Fruit fly (Drosophila melanogaster) whole organism, embryonic: Measurements from ENCODE around the gene GstO2.
A peak's percentile ranks its signal among the peaks of the same experiment; 100 is the strongest.

Source experiments
- Awh ChIP-seq: fragments of 200-800 bp; sonication (Bioruptor generic); IDR thresholded peaks from 2 replicates; pipeline ENCODE4, ENCODE4 v1.3.6; 2022; ENCODE audit warnings: missing biosample characterization, missing genetic modification characterization
- Bgb ChIP-seq: fragments of 200-800 bp; sonication (Bioruptor generic); IDR thresholded peaks from 2 replicates; pipeline ENCODE4 v1.3.6; 2022; ENCODE audit warnings: missing biosample characterization, missing genetic modification characterization; ENCODE audit not compliant: partially characterized antibody
- CG10147 ChIP-seq: fragments of 200-800 bp; sonication (Bioruptor generic); optimal IDR thresholded peaks from 2 replicates; lab custom pipeline; 2019; ENCODE audit warnings: missing biosample characterization, mild to moderate bottlenecking, missing genetic modification characterization, moderate library complexity
- CG10543 ChIP-seq: fragments of 200-800 bp; sonication (Bioruptor generic); optimal IDR thresholded peaks from 3 replicates; lab custom pipeline; 2017; ENCODE audit warnings: missing biosample characterization, mild to moderate bottlenecking, missing genetic modification characterization, moderate library complexity
- CG11398 ChIP-seq: fragments of 200-800 bp; sonication (Bioruptor generic); optimal IDR thresholded peaks from 2 replicates; lab custom pipeline; 2016; ENCODE audit warnings: missing biosample characterization, missing genetic modification characterization
- CG11696 ChIP-seq: fragments of 200-800 bp; sonication (Bioruptor generic); IDR thresholded peaks from 2 replicates; pipeline ENCODE4 v1.3.6; 2022; ENCODE audit warnings: missing biosample characterization, missing genetic modification characterization
- CG12659 ChIP-seq: fragments of 200-800 bp; sonication (Bioruptor generic); optimal IDR thresholded peaks from 3 replicates; lab custom pipeline; 2017; ENCODE audit warnings: mild to moderate bottlenecking, missing biosample characterization, missing genetic modification reagents, missing genetic modification characterization
- CG13123 ChIP-seq: fragments of 200-800 bp; sonication (Bioruptor generic); optimal IDR thresholded peaks from 2 replicates; lab custom pipeline; 2016; ENCODE audit warnings: missing biosample characterization, missing genetic modification characterization
- CG13894 ChIP-seq: fragments of 200-800 bp; sonication (Bioruptor generic); optimal IDR thresholded peaks from 3 replicates; lab custom pipeline; 2018; ENCODE audit warnings: missing biosample characterization, mild to moderate bottlenecking, missing genetic modification characterization, moderate library complexity
- CG15073 ChIP-seq: fragments of 200-800 bp; sonication (Bioruptor generic); optimal IDR thresholded peaks from 2 replicates; lab custom pipeline; 2016; ENCODE audit warnings: missing biosample characterization, missing genetic modification characterization
- CG1602 ChIP-seq: fragments of 200-800 bp; sonication (Bioruptor generic); optimal IDR thresholded peaks from 3 replicates; lab custom pipeline; 2016; ENCODE audit warnings: missing biosample characterization, missing genetic modification characterization
- CG16813 ChIP-seq: fragments of 200-800 bp; sonication (Bioruptor generic); IDR thresholded peaks from 3 replicates; pipeline ENCODE4 v1.3.6; 2022; ENCODE audit warnings: missing biosample characterization, missing genetic modification characterization; ENCODE audit not compliant: partially characterized antibody
- CG18619 ChIP-seq: fragments of 200-800 bp; sonication (Bioruptor generic); optimal IDR thresholded peaks from 3 replicates; lab custom pipeline; 2017; ENCODE audit warnings: missing biosample characterization, mild to moderate bottlenecking, missing genetic modification characterization
- CG2875 ChIP-seq: fragments of 200-800 bp; sonication (Bioruptor generic); optimal IDR thresholded peaks from 2 replicates; lab custom pipeline; 2017; ENCODE audit warnings: missing biosample characterization, mild to moderate bottlenecking, missing genetic modification characterization, missing genetic modification reagents
- CG2889 ChIP-seq: fragments of 200-800 bp; sonication (Bioruptor generic); IDR thresholded peaks from 3 replicates; pipeline ENCODE4 v1.3.6; 2022; ENCODE audit warnings: missing biosample characterization, missing genetic modification characterization
- CG30431 ChIP-seq: fragments of 200-800 bp; sonication (Bioruptor generic); optimal IDR thresholded peaks from 2 replicates; lab custom pipeline; 2017; ENCODE audit warnings: missing biosample characterization, missing genetic modification characterization
- CG4854 ChIP-seq: fragments of 200-800 bp; sonication (Bioruptor generic); optimal IDR thresholded peaks from 2 replicates; lab custom pipeline; 2016; ENCODE audit warnings: missing biosample characterization, missing genetic modification characterization, inconsistent platforms
- CG9215 ChIP-seq: fragments of 200-800 bp; sonication (Bioruptor generic); IDR thresholded peaks from 2 replicates; pipeline ENCODE4 v1.3.6; 2022; ENCODE audit warnings: missing biosample characterization, missing genetic modification characterization
- CoRest ChIP-seq: fragments of 200-800 bp; sonication (Bioruptor generic); optimal IDR thresholded peaks from 3 replicates; lab custom pipeline; 2018; ENCODE audit warnings: missing biosample characterization, mild to moderate bottlenecking, missing genetic modification characterization, moderate library complexity
- Dfd ChIP-seq, 2 experiments: fragments of >200 bp; optimal IDR thresholded peaks; 2 replicates each; lab custom pipeline; 2017; ENCODE audit warnings: missing biosample characterization in 2 of 2, missing genetic modification characterization in 2 of 2
- Hey ChIP-seq: fragments of 200-800 bp; sonication (Bioruptor generic); optimal IDR thresholded peaks from 3 replicates; lab custom pipeline; 2018; ENCODE audit warnings: missing biosample characterization, mild to moderate bottlenecking, missing genetic modification characterization
- Hr3 ChIP-seq: fragments of 200-800 bp; sonication (Bioruptor generic); optimal IDR thresholded peaks from 3 replicates; lab custom pipeline; 2016; ENCODE audit warnings: missing biosample characterization, missing genetic modification characterization
- MBD-R2 ChIP-seq: fragments of 200-800 bp; sonication (Bioruptor generic); IDR thresholded peaks from 2 replicates; pipeline ENCODE4 v1.3.6; 2022; ENCODE audit warnings: missing biosample characterization, missing genetic modification characterization
- Mad ChIP-seq: fragments of 200-800 bp; sonication (Bioruptor generic); optimal IDR thresholded peaks from 2 replicates; lab custom pipeline; 2016; ENCODE audit warnings: missing biosample characterization, missing genetic modification characterization
- NC2β ChIP-seq: fragments of 200-800 bp; sonication (Bioruptor generic); optimal IDR thresholded peaks from 2 replicates; lab custom pipeline; 2016; ENCODE audit warnings: missing biosample characterization, missing genetic modification characterization
- Nf-YC ChIP-seq: fragments of 200-800 bp; optimal IDR thresholded peaks from 3 replicates; lab custom pipeline; 2019; ENCODE audit warnings: missing biosample characterization, mild to moderate bottlenecking, missing genetic modification characterization, moderate library complexity
- Oli ChIP-seq: fragments of 200-800 bp; sonication (Bioruptor generic); optimal IDR thresholded peaks from 2 replicates; lab custom pipeline; 2018; ENCODE audit warnings: missing biosample characterization, mild to moderate bottlenecking, missing genetic modification characterization, moderate library complexity
- Vsx1 ChIP-seq: fragments of 200-800 bp; sonication (Bioruptor generic); optimal IDR thresholded peaks from 2 replicates; lab custom pipeline; 2017; ENCODE audit warnings: missing biosample characterization, mild to moderate bottlenecking, missing genetic modification characterization, missing genetic modification reagents
- al ChIP-seq: fragments of 200-800 bp; sonication (Bioruptor generic); IDR thresholded peaks from 2 replicates; pipeline ENCODE4 v1.3.6; 2022; ENCODE audit warnings: missing biosample characterization, missing genetic modification characterization
- ara ChIP-seq: fragments of 200-800 bp; sonication (Bioruptor generic); IDR thresholded peaks from 2 replicates; pipeline ENCODE4 v1.3.6; 2022; ENCODE audit warnings: missing biosample characterization, missing genetic modification characterization
- bcd ChIP-seq: fragments of 200-800 bp; sonication (Bioruptor generic); optimal IDR thresholded peaks from 2 replicates; lab custom pipeline; 2017; ENCODE audit warnings: missing biosample characterization, mild to moderate bottlenecking, missing genetic modification characterization
- bigmax ChIP-seq: fragments of 200-800 bp; sonication (Bioruptor generic); optimal IDR thresholded peaks from 2 replicates; lab custom pipeline; 2018; ENCODE audit warnings: missing biosample characterization, mild to moderate bottlenecking, missing genetic modification characterization
- chinmo ChIP-seq: fragments of 200-800 bp; sonication (Bioruptor generic); IDR thresholded peaks from 4 replicates; pipeline ENCODE4 v1.3.6; 2022; ENCODE audit warnings: missing biosample characterization, missing genetic modification characterization; ENCODE audit not compliant: partially characterized antibody
- esg ChIP-seq: fragments of 200-800 bp; sonication (Bioruptor generic); conservative IDR thresholded peaks from 2 replicates; pipeline ENCODE4 v1.3.6; 2022; ENCODE audit warnings: missing biosample characterization, missing genetic modification characterization
- exex ChIP-seq: fragments of 200-800 bp; sonication (Bioruptor generic); optimal IDR thresholded peaks from 4 replicates; lab custom pipeline; 2018; ENCODE audit warnings: missing biosample characterization, mild to moderate bottlenecking, missing genetic modification characterization, moderate library complexity
- eyg ChIP-seq: fragments of 200-800 bp; sonication (Bioruptor generic); optimal IDR thresholded peaks from 3 replicates; lab custom pipeline; 2016; ENCODE audit warnings: missing biosample characterization, missing genetic modification characterization
- gcm ChIP-seq: fragments of 200-800 bp; sonication (Bioruptor generic); optimal IDR thresholded peaks from 2 replicates; lab custom pipeline; 2019; ENCODE audit warnings: missing biosample characterization, mild to moderate bottlenecking, missing genetic modification characterization, moderate library complexity
- gt ChIP-seq: fragments of 200-800 bp; sonication (Bioruptor generic); IDR thresholded peaks from 2 replicates; pipeline ENCODE4 v1.3.6; 2022; ENCODE audit warnings: missing biosample characterization, missing genetic modification characterization
- nerfin-1 ChIP-seq: fragments of 200-800 bp; sonication (Bioruptor generic); optimal IDR thresholded peaks from 3 replicates; lab custom pipeline; 2019; ENCODE audit warnings: missing biosample characterization, mild to moderate bottlenecking, missing genetic modification characterization, moderate library complexity
- org-1 ChIP-seq: fragments of 200-800 bp; sonication (Bioruptor generic); optimal IDR thresholded peaks from 2 replicates; lab custom pipeline; 2017; ENCODE audit warnings: missing biosample characterization, missing genetic modification characterization
- rib ChIP-seq: fragments of 200-800 bp; sonication (Bioruptor generic); IDR thresholded peaks from 2 replicates; pipeline ENCODE4 v1.3.6; 2022; ENCODE audit warnings: missing biosample characterization, missing genetic modification characterization
- sqz ChIP-seq: fragments of 200-800 bp; sonication (Bioruptor generic); optimal IDR thresholded peaks from 3 replicates; lab custom pipeline; 2018; ENCODE audit warnings: missing biosample characterization, mild to moderate bottlenecking, missing genetic modification characterization
- sug ChIP-seq: fragments of 200-800 bp; optimal IDR thresholded peaks from 2 replicates; lab custom pipeline; 2019; ENCODE audit warnings: missing biosample characterization, mild to moderate bottlenecking, missing genetic modification characterization, moderate library complexity
- tgo ChIP-seq: fragments of 200-800 bp; sonication (Bioruptor generic); IDR thresholded peaks from 3 replicates; pipeline ENCODE4 v1.3.6; 2022; ENCODE audit warnings: missing biosample characterization, missing genetic modification characterization
- tio ChIP-seq: fragments of 200-800 bp; sonication (Bioruptor generic); optimal IDR thresholded peaks from 2 replicates; lab custom pipeline; 2017; ENCODE audit warnings: missing biosample characterization, missing genetic modification characterization, inconsistent platforms
- trem ChIP-seq: fragments of 200-800 bp; optimal IDR thresholded peaks from 3 replicates; lab custom pipeline; 2019; ENCODE audit warnings: missing biosample characterization, mild to moderate bottlenecking, missing genetic modification characterization, moderate library complexity
- tup ChIP-seq: fragments of 200-800 bp; sonication (Bioruptor generic); optimal IDR thresholded peaks from 2 replicates; lab custom pipeline; 2016; ENCODE audit warnings: missing biosample characterization, mild to moderate bottlenecking, missing genetic modification characterization, moderate library complexity
- vfl ChIP-seq: fragments of 200-800 bp; sonication (Bioruptor generic); optimal IDR thresholded peaks from 2 replicates; lab custom pipeline; 2016; ENCODE audit warnings: missing biosample characterization, missing genetic modification characterization
- wdn ChIP-seq: fragments of 200-800 bp; sonication (Bioruptor generic); IDR thresholded peaks from 2 replicates; pipeline ENCODE4 v1.3.6; 2022; ENCODE audit warnings: missing biosample characterization, missing genetic modification characterization
- zfh2 ChIP-seq: fragments of 200-800 bp; sonication (Bioruptor generic); optimal IDR thresholded peaks from 2 replicates; lab custom pipeline; 2016; ENCODE audit warnings: missing biosample characterization, missing genetic modification characterization

GstO2 gene

dm6 chr3L:8525691-8526421, 2.6 kb upstream of the GstO2 start (continued):
- TF ChIP-seq Nf-YC (tag; lab: Kevin White, UChicago) = peak; percentile 31
- TF ChIP-seq Bgb (GFP tag; lab: Robert Waterston, UW) = no peak
- peak; percentile 37 for TF ChIP-seq sqz (GFP tag; lab: Kevin White, UChicago)
- TF ChIP-seq Vsx1 = peak; percentile 19
- TF ChIP-seq Oli (tag; lab: Kevin White, UChicago) = peak; percentile 23
- TF ChIP-seq CG4854 = no peak
- TF ChIP-seq Dfd (GFP tag; optimal IDR thresholded peaks at IDR 0.05; lab: Kevin White, UChicago) = no peak
- no peak for TF ChIP-seq CG11398 (GFP tag; lab: Kevin White, UChicago)
- no peak for TF ChIP-seq MBD-R2 (GFP tag; lab: Robert Waterston, UW)
- peak; percentile 19 for TF ChIP-seq gcm (GFP tag; lab: Kevin White, UChicago)
- no peak for TF ChIP-seq Mad (GFP tag; lab: Kevin White, UChicago)
- TF ChIP-seq CG13123 (GFP tag; lab: Kevin White, UChicago) = no peak
- TF ChIP-seq NC2β (GFP tag; lab: Kevin White, UChicago) = no peak
- TF ChIP-seq zfh2 (GFP tag; lab: Kevin White, UChicago) = peak; percentile 58
- TF ChIP-seq org-1 = peak; percentile 22
- peak; percentile 66 for TF ChIP-seq CG10543 (GFP tag; lab: Kevin White, UChicago)
- peak; percentile 27 for TF ChIP-seq eyg (GFP tag; lab: Kevin White, UChicago)
- no peak for TF ChIP-seq Awh (GFP tag; lab: Robert Waterston, UW)
- TF ChIP-seq bigmax (GFP tag; lab: Kevin White, UChicago) = no peak
- TF ChIP-seq al = peak; percentile 30; the same call in 1 of the 2 replicates
- TF ChIP-seq CG10147 = no peak
- peak; percentile 22 for TF ChIP-seq Hr3 (GFP tag; lab: Kevin White, UChicago)
- TF ChIP-seq esg = no peak
- TF ChIP-seq bcd (GFP tag; lab: Kevin White, UChicago) = peak; percentile 21
- TF ChIP-seq gt = no peak
- peak; percentile 61 for TF ChIP-seq sug (tag; lab: Kevin White, UChicago)
- no peak for TF ChIP-seq CG11696 (GFP tag; lab: Robert Waterston, UW)
- TF ChIP-seq CG30431 (GFP tag; lab: Kevin White, UChicago) = no peak
- no peak for TF ChIP-seq CG2889 (GFP tag; lab: Robert Waterston, UW)
- TF ChIP-seq nerfin-1 (tag; lab: Kevin White, UChicago) = peak; percentile 8
- TF ChIP-seq tgo (GFP tag; lab: Robert Waterston, UW) = no peak
- 0 out of 2 replicates have a peak, but pooled peaks have one; percentile 25 for TF ChIP-seq ara (GFP tag; lab: Robert Waterston, UW)
- TF ChIP-seq trem (tag; lab: Kevin White, UChicago) = no peak
- no peak for TF ChIP-seq tup (GFP tag; lab: Kevin White, UChicago)
- TF ChIP-seq exex (tag; lab: Kevin White, UChicago) = peak; percentile 99
- TF ChIP-seq CG13894 (tag; lab: Kevin White, UChicago) = no peak
- TF ChIP-seq Hey (tag; lab: Kevin White, UChicago) = no peak
- no peak for TF ChIP-seq tio (GFP tag; lab: Kevin White, UChicago)
- TF ChIP-seq wdn = no peak
- no peak for TF ChIP-seq rib
- peak; percentile 41; the same call in 1 of the 2 replicates for TF ChIP-seq CG9215 (GFP tag; lab: Robert Waterston, UW)
- peak; percentile 63 for TF ChIP-seq CoRest
- no peak for TF ChIP-seq CG15073
- TF ChIP-seq CG16813 (GFP tag; lab: Robert Waterston, UW) = no peak
- TF ChIP-seq chinmo (GFP tag; lab: Robert Waterston, UW) = 0 out of 4 replicates have a peak, but pooled peaks have one; percentile 7
- TF ChIP-seq CG2875 (GFP tag; lab: Kevin White, UChicago) = peak; percentile 25
- peak; percentile 14 for TF ChIP-seq CG12659 (GFP tag; lab: Kevin White, UChicago)
- TF ChIP-seq vfl (GFP tag; lab: Kevin White, UChicago) = no peak
- TF ChIP-seq CG18619 (GFP tag; lab: Kevin White, UChicago) = peak; percentile 56
- TF ChIP-seq CG1602 (GFP tag; lab: Kevin White, UChicago) = no peak
